Fruit fly (Drosophila melanogaster): ENCODE data around the gene Nepl5.

The Nepl5 gene

DNA sequence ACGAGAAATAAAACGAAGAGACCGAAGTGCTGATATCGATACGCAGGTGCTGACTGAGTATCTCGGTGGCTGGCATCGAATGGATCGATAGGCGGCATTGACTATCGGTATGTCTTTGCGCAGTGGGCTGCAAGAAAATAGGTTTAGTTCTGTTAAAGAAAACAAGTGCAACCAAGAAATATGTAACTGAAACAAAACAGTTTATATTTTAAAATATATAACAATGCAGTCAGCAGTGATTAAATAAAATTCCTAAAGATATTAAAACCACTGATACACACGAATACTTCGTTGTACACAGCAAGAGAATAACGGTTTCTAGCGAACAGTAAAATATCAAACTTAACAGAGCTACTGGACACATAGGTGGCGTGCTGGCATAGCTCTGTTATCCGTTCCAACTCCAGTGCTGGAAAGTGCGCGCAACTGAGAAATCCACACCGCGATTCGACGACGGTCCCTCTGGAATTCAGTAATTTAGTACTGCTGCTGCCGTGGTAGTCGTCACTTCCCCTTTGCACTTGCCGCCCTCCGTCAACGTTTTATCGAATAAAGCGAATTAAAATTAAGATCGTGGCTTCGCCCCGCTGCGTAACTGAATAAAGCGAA is 42.6 kb upstream of the Nepl5 start, which contains the start of the genes Pez and Cpr (continued):
- TF ChIP-seq jumu (GFP tag; optimal IDR thresholded peaks at IDR 0.05) (peak; percentile 31), pb (GFP tag; optimal IDR thresholded peaks at IDR 0.05) (no peak), zen2 (GFP tag; IDR thresholded peaks at IDR 0.05; ENCODE audit: partially characterized antibody) (peak; percentile 70; the same call in 1 of the 3 replicates), phol (tag; optimal IDR thresholded peaks at IDR 0.05) (peak; percentile 17), TFAM (GFP tag; optimal IDR thresholded peaks at IDR 0.05) (no peak), CG11504 (tag; optimal IDR thresholded peaks at IDR 0.05) (no peak), prd (optimal IDR thresholded peaks at IDR 0.05) (no peak), prd (GFP tag; IDR thresholded peaks at IDR 0.05) (no peak), CG9932 (GFP tag; IDR thresholded peaks at IDR 0.05) (peak; percentile 59), hbn (GFP tag; IDR thresholded peaks at IDR 0.05; ENCODE audit: partially characterized antibody) (peak; percentile 76), CG13624 (GFP tag; optimal IDR thresholded peaks at IDR 0.05) (peak; percentile 36), wdn (GFP tag; IDR thresholded peaks at IDR 0.05) (peak; percentile 27; the same call in 1 of the 2 replicates), Taf1 (GFP tag; IDR thresholded peaks at IDR 0.05) (peak; percentile 9; the same call in 1 of the 2 replicates), bcd (GFP tag; optimal IDR thresholded peaks at IDR 0.05) (peak; percentile 56), Adf1 (GFP tag; IDR thresholded peaks at IDR 0.05) (peak; percentile 15; the same call in 1 of the 2 replicates), chinmo (GFP tag; IDR thresholded peaks at IDR 0.05; ENCODE audit: partially characterized antibody) (peak; percentile 47; the same call in 2 of the 4 replicates), hkb (optimal IDR thresholded peaks at IDR 0.05) (peak; percentile 42), hkb (GFP tag; IDR thresholded peaks at IDR 0.05) (peak; percentile 20), tup (GFP tag; optimal IDR thresholded peaks at IDR 0.05) (no peak), CG10431 (GFP tag; optimal IDR thresholded peaks at IDR 0.05) (peak; percentile 32), CG7556 (GFP tag; optimal IDR thresholded peaks at IDR 0.05) (no peak), oc (tag; optimal IDR thresholded peaks at IDR 0.05) (no peak), CG13424 (tag; optimal IDR thresholded peaks at IDR 0.05) (peak; percentile 9), CG15601 (tag; optimal IDR thresholded peaks at IDR 0.05) (no peak), Ets65A (GFP tag) (peak; percentile 85), CG17359 (tag; optimal IDR thresholded peaks at IDR 0.05) (no peak), kni (GFP tag; optimal IDR thresholded peaks at IDR 0.05) (no peak), Dref (GFP tag; IDR thresholded peaks at IDR 0.05) (peak; percentile 87), CG7963 (GFP tag; IDR thresholded peaks at IDR 0.05; ENCODE audit: partially characterized antibody) (peak; percentile 79), CG6791 (GFP tag; IDR thresholded peaks at IDR 0.05; ENCODE audit: partially characterized antibody) (peak; percentile 81), Sox102F (GFP tag; optimal IDR thresholded peaks at IDR 0.05) (no peak), CG42726 (GFP tag; IDR thresholded peaks at IDR 0.05; ENCODE audit: partially characterized antibody) (peak; percentile 74), Side (GFP tag; optimal IDR thresholded peaks at IDR 0.05) (peak; percentile 47), insv (GFP tag; optimal IDR thresholded peaks at IDR 0.05) (peak in 1 of 2 experiments; percentile 44), C15 (GFP tag; IDR thresholded peaks at IDR 0.05) (0 out of 3 replicates have a peak, but pooled peaks have one; percentile 25), inv (GFP tag; IDR thresholded peaks at IDR 0.05; ENCODE audit: partially characterized antibody) (peak; percentile 68), CG30403 (GFP tag; optimal IDR thresholded peaks at IDR 0.05) (peak; percentile 42), CG32532 (GFP tag; IDR thresholded peaks at IDR 0.05) (peak; percentile 53), CG2889 (GFP tag; IDR thresholded peaks at IDR 0.05) (no peak), z (GFP tag; IDR thresholded peaks at IDR 0.05) (no peak), NC2β (GFP tag; optimal IDR thresholded peaks at IDR 0.05) (peak; percentile 36), BEAF-32 (GFP tag; optimal IDR thresholded peaks at IDR 0.05) (peak; percentile 87), vnd (GFP tag; IDR thresholded peaks at IDR 0.05; ENCODE audit: partially characterized antibody) (peak; percentile 74), aop (GFP tag; IDR thresholded peaks at IDR 0.05) (no peak), gt (GFP tag; IDR thresholded peaks at IDR 0.05) (0 out of 2 replicates have a peak, but pooled peaks have one; percentile 25), Rx (GFP tag; IDR thresholded peaks at IDR 0.05) (no peak), nerfin-1 (tag; optimal IDR thresholded peaks at IDR 0.05) (no peak), repo (GFP tag; optimal IDR thresholded peaks at IDR 0.05) (peak; percentile 45), CG12744 (GFP tag; optimal IDR thresholded peaks at IDR 0.05) (no peak), Oaz (GFP tag; IDR thresholded peaks at IDR 0.05) (no peak)

Data from whole organism, embryonic.